Worm (Caenorhabditis elegans) whole organism, early embryonic: ENCODE results near the gene dlg-1.

Experiments used
- F13C5.2 ChIP-seq: sonication (generic microtip); optimal IDR thresholded peaks from 2 replicates; lab custom pipeline; 2017; ENCODE audit warnings: mild to moderate bottlenecking, missing genetic modification characterization, inconsistent platforms, missing compliant biosample characterization
- ama-1 ChIP-seq: fragments of 150-350 bp; optimal IDR thresholded peaks from 2 replicates; lab custom pipeline; 2014
- ceh-13 ChIP-seq: fragments of 200-800 bp; sonication (Bioruptor generic); optimal IDR thresholded peaks from 2 replicates; lab custom pipeline; 2018; ENCODE audit warnings: mild to moderate bottlenecking, missing genetic modification characterization, missing compliant biosample characterization
- ceh-36 ChIP-seq: sonication (generic microtip); optimal IDR thresholded peaks from 2 replicates; lab custom pipeline; 2016; ENCODE audit warnings: missing genetic modification characterization, inconsistent platforms, missing compliant biosample characterization
- ets-7 ChIP-seq: sonication (generic microtip); optimal IDR thresholded peaks from 2 replicates; lab custom pipeline; 2016; ENCODE audit warnings: missing genotype, missing genetic modification characterization, missing compliant biosample characterization
- flt-1 ChIP-seq: fragments of 200-800 bp; sonication (Bioruptor generic); IDR thresholded peaks from 2 replicates; pipeline ENCODE4 v1.3.6; 2022; ENCODE audit warnings: missing genetic modification characterization, missing compliant biosample characterization
- hmbx-1 ChIP-seq: sonication (generic microtip); optimal IDR thresholded peaks from 2 replicates; lab custom pipeline; 2016; ENCODE audit warnings: mild to moderate bottlenecking, missing genetic modification characterization, missing compliant biosample characterization
- hmg-4 ChIP-seq: fragments of 200-800 bp; sonication (Bioruptor generic); optimal IDR thresholded peaks from 2 replicates; lab custom pipeline; 2018; ENCODE audit warnings: mild to moderate bottlenecking, missing genetic modification characterization, missing compliant biosample characterization
- hnd-1 ChIP-seq: sonication (generic microtip); optimal IDR thresholded peaks from 2 replicates; lab custom pipeline; 2016; ENCODE audit warnings: missing genetic modification characterization, missing compliant biosample characterization
- pes-1 ChIP-seq: fragments of 200-800 bp; sonication (Bioruptor generic); IDR thresholded peaks from 2 replicates; pipeline ENCODE4 v1.3.6; 2022; ENCODE audit warnings: missing genetic modification reagents, missing genetic modification characterization, missing compliant biosample characterization

DNA sequence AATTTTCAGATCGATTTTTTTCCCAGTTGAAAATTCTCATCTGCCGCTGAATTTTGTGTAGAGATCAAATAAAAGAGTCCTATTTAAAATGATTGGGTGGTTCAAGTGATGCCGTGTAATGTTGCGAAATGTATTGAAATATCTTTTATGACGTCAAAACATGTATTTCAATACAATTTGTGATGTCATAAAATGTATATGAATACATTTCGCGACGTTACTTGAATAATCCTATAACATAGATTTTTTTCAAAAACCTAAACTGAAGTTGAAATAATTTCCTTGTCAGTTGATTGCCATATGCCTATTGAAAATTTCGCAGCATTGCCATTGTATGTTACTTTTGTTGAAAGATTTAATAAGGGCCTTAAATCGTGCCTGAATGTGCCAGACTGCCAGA is 10.0 kb downstream of the dlg-1 start, which contains the start of gene F55D1.1:
- no peak for TF ChIP-seq pes-1 (GFP tag; lab: Robert Waterston, UW)
- no peak for TF ChIP-seq ceh-36 (tag; lab: Kevin White, UChicago)
- no peak for TF ChIP-seq ama-1 (lab: Kevin White, UChicago)
- no peak for TF ChIP-seq hnd-1 (tag; lab: Kevin White, UChicago)
- TF ChIP-seq F13C5.2 (tag; lab: Kevin White, UChicago), result no peak
- TF ChIP-seq flt-1, result no peak
- TF ChIP-seq ceh-13, result no peak
- no peak for TF ChIP-seq hmbx-1
- no peak for TF ChIP-seq ets-7 (tag; lab: Kevin White, UChicago)
- TF ChIP-seq hmg-4 (GFP tag; lab: Kevin White, UChicago), result no peak
